Fruit fly (Drosophila melanogaster) whole organism, embryonic: ENCODE measurements around the gene upd2.
A peak's percentile ranks its signal among the peaks of the same experiment; 100 is the strongest.

Experiments
- Antp ChIP-seq: fragments of 200-800 bp; sonication (Bioruptor generic); optimal IDR thresholded peaks from 3 replicates; lab custom pipeline; 2016; ENCODE audit warnings: missing biosample characterization, missing genetic modification characterization
- Asciz ChIP-seq: fragments of 200-800 bp; sonication (Bioruptor generic); optimal IDR thresholded peaks from 2 replicates; lab custom pipeline; 2017; ENCODE audit warnings: missing biosample characterization, mild to moderate bottlenecking, missing genetic modification characterization, missing genetic modification reagents
- BEAF-32 ChIP-seq: fragments of 200-800 bp; sonication (Bioruptor generic); optimal IDR thresholded peaks from 3 replicates; lab custom pipeline; 2017; ENCODE audit warnings: missing biosample characterization, missing genetic modification characterization, mild to moderate bottlenecking, moderate library complexity, missing genetic modification reagents
- Bteb2 ChIP-seq: fragments of 200-800 bp; sonication (Bioruptor generic); optimal IDR thresholded peaks from 2 replicates; lab custom pipeline; 2016; ENCODE audit warnings: missing biosample characterization, missing genetic modification characterization
- CG10565 ChIP-seq: fragments of 200-800 bp; sonication (Bioruptor generic); optimal IDR thresholded peaks from 3 replicates; lab custom pipeline; 2016; ENCODE audit warnings: missing biosample characterization, mild to moderate bottlenecking, missing genetic modification characterization
- CG10654 ChIP-seq: fragments of 200-800 bp; sonication (Bioruptor generic); optimal IDR thresholded peaks from 2 replicates; lab custom pipeline; 2016; ENCODE audit warnings: missing biosample characterization, missing genetic modification characterization
- CG11093 ChIP-seq: fragments of 200-800 bp; sonication (Bioruptor generic); IDR thresholded peaks from 3 replicates; pipeline ENCODE4 v1.3.6; 2022; ENCODE audit warnings: missing biosample characterization, missing genetic modification characterization
- CG11504 ChIP-seq: fragments of 200-800 bp; sonication (Bioruptor generic); optimal IDR thresholded peaks from 3 replicates; lab custom pipeline; 2019; ENCODE audit warnings: missing biosample characterization, mild to moderate bottlenecking, missing genetic modification characterization, moderate library complexity
- CG11696 ChIP-seq: fragments of 200-800 bp; sonication (Bioruptor generic); IDR thresholded peaks from 2 replicates; pipeline ENCODE4 v1.3.6; 2022; ENCODE audit warnings: missing biosample characterization, missing genetic modification characterization
- CG12744 ChIP-seq: fragments of 200-800 bp; sonication (Bioruptor generic); optimal IDR thresholded peaks from 2 replicates; lab custom pipeline; 2016; ENCODE audit warnings: missing biosample characterization, missing genetic modification characterization
- CG12769 ChIP-seq: fragments of 200-800 bp; sonication (Bioruptor generic); optimal IDR thresholded peaks from 2 replicates; lab custom pipeline; 2019; ENCODE audit warnings: missing biosample characterization, mild to moderate bottlenecking, missing genetic modification characterization, moderate library complexity
- CG13296 ChIP-seq: fragments of 200-800 bp; sonication (Bioruptor generic); optimal IDR thresholded peaks from 3 replicates; lab custom pipeline; 2018; ENCODE audit warnings: missing biosample characterization, mild to moderate bottlenecking, missing genetic modification characterization
- CG14441 ChIP-seq: fragments of 200-800 bp; sonication (Bioruptor generic); IDR thresholded peaks from 2 replicates; pipeline ENCODE4 v1.3.6; 2022; ENCODE audit warnings: missing biosample characterization, missing genetic modification characterization
- CG14667 ChIP-seq: fragments of 200-800 bp; sonication (Bioruptor generic); IDR thresholded peaks from 2 replicates; pipeline ENCODE4 v1.3.6; 2022; ENCODE audit warnings: missing biosample characterization, missing genetic modification characterization
- CG17328 ChIP-seq: fragments of 200-800 bp; sonication (Bioruptor generic); IDR thresholded peaks from 2 replicates; pipeline ENCODE4 v1.3.6; 2022; ENCODE audit warnings: missing biosample characterization, missing genetic modification characterization
- CG17912 ChIP-seq: fragments of 200-800 bp; sonication (Bioruptor generic); optimal IDR thresholded peaks from 2 replicates; lab custom pipeline; 2018; ENCODE audit warnings: missing biosample characterization, mild to moderate bottlenecking, missing genetic modification characterization
- CG2712 ChIP-seq: fragments of 200-800 bp; optimal IDR thresholded peaks from 3 replicates; lab custom pipeline; 2019; ENCODE audit warnings: missing biosample characterization, mild to moderate bottlenecking, missing genetic modification characterization, moderate library complexity
- CG3281 ChIP-seq: fragments of 200-800 bp; sonication (Bioruptor generic); optimal IDR thresholded peaks from 3 replicates; lab custom pipeline; 2017; ENCODE audit warnings: missing biosample characterization, mild to moderate bottlenecking, missing genetic modification characterization
- CG3407 ChIP-seq: fragments of 200-800 bp; sonication (Bioruptor generic); optimal IDR thresholded peaks from 2 replicates; lab custom pipeline; 2018; ENCODE audit warnings: missing biosample characterization, mild to moderate bottlenecking, missing genetic modification characterization
- CG34224 ChIP-seq: fragments of 200-800 bp; sonication (Bioruptor generic); IDR thresholded peaks from 3 replicates; pipeline ENCODE4 v1.3.6; 2022; ENCODE audit warnings: missing biosample characterization, missing genetic modification characterization; ENCODE audit not compliant: partially characterized antibody
- CG4328 ChIP-seq: fragments of 200-800 bp; sonication (Bioruptor generic); optimal IDR thresholded peaks from 3 replicates; lab custom pipeline; 2017; ENCODE audit warnings: missing biosample characterization, missing genetic modification reagents, missing genetic modification characterization
- CG4730 ChIP-seq: fragments of 200-800 bp; sonication (Bioruptor generic); IDR thresholded peaks from 2 replicates; pipeline ENCODE4 v1.3.6; 2022; ENCODE audit warnings: missing biosample characterization, missing genetic modification characterization
- CG8359 ChIP-seq: fragments of 200-800 bp; sonication (Bioruptor generic); optimal IDR thresholded peaks from 2 replicates; lab custom pipeline; 2017; ENCODE audit warnings: missing biosample characterization, mild to moderate bottlenecking, missing genetic modification characterization, borderline replicate concordance
- CG9817 ChIP-seq: fragments of 200-800 bp; sonication (Bioruptor generic); optimal IDR thresholded peaks from 2 replicates; lab custom pipeline; 2018; ENCODE audit warnings: missing biosample characterization, mild to moderate bottlenecking, missing genetic modification characterization, moderate library complexity
- Dp ChIP-seq: fragments of 200-800 bp; sonication (Bioruptor generic); optimal IDR thresholded peaks from 2 replicates; lab custom pipeline; 2018; ENCODE audit warnings: missing biosample characterization, mild to moderate bottlenecking, missing genetic modification characterization, moderate library complexity
- Max ChIP-seq: fragments of 200-800 bp; sonication (Bioruptor generic); optimal IDR thresholded peaks from 2 replicates; lab custom pipeline; 2016; ENCODE audit warnings: missing biosample characterization, mild to moderate bottlenecking, missing genetic modification characterization
- Myb ChIP-seq: fragments of 200-800 bp; sonication (Bioruptor generic); optimal IDR thresholded peaks from 2 replicates; lab custom pipeline; 2016; ENCODE audit warnings: missing biosample characterization, missing genetic modification characterization
- Sox102F ChIP-seq: fragments of 200-800 bp; sonication (Bioruptor generic); optimal IDR thresholded peaks from 2 replicates; lab custom pipeline; 2018; ENCODE audit warnings: missing biosample characterization, mild to moderate bottlenecking, missing genetic modification characterization, moderate library complexity
- ara ChIP-seq: fragments of 200-800 bp; sonication (Bioruptor generic); IDR thresholded peaks from 2 replicates; pipeline ENCODE4 v1.3.6; 2022; ENCODE audit warnings: missing biosample characterization, missing genetic modification characterization
- bab2 ChIP-seq: fragments of 200-800 bp; sonication (Bioruptor generic); optimal IDR thresholded peaks from 2 replicates; lab custom pipeline; 2016; ENCODE audit warnings: missing biosample characterization, missing genetic modification characterization
- bsh ChIP-seq, 2 experiments: fragments of 200-800 bp; sonication (Bioruptor generic); optimal IDR thresholded peaks; 2 replicates each; lab custom pipeline; 2017 to 2018; ENCODE audit warnings: mild to moderate bottlenecking in 2 of 2, missing biosample characterization in 2 of 2, missing genetic modification characterization in 2 of 2, moderate library complexity in 1 of 2
- btn ChIP-seq: fragments of 200-800 bp; sonication (Bioruptor generic); optimal IDR thresholded peaks from 2 replicates; lab custom pipeline; 2016; ENCODE audit warnings: missing biosample characterization, missing genetic modification characterization
- cad ChIP-seq: fragments of >200 bp; optimal IDR thresholded peaks from 2 replicates; lab custom pipeline; 2017; ENCODE audit warnings: missing biosample characterization, missing genetic modification characterization
- cg ChIP-seq: fragments of 200-800 bp; sonication (Bioruptor generic); optimal IDR thresholded peaks from 3 replicates; lab custom pipeline; 2019; ENCODE audit warnings: missing biosample characterization, mild to moderate bottlenecking, missing genetic modification characterization, moderate library complexity
- chn ChIP-seq: fragments of 200-800 bp; sonication (Bioruptor generic); optimal IDR thresholded peaks from 2 replicates; lab custom pipeline; 2016; ENCODE audit warnings: missing biosample characterization, missing genetic modification characterization
- fd102C ChIP-seq: fragments of 200-800 bp; sonication (Bioruptor generic); optimal IDR thresholded peaks from 2 replicates; lab custom pipeline; 2018; ENCODE audit warnings: missing biosample characterization, mild to moderate bottlenecking, missing genetic modification characterization, moderate library complexity
- klu ChIP-seq: fragments of 200-800 bp; sonication (Bioruptor generic); IDR thresholded peaks from 2 replicates; pipeline ENCODE4 v1.3.6; 2022; ENCODE audit warnings: missing biosample characterization, missing genetic modification characterization
- mld ChIP-seq: fragments of 200-800 bp; sonication (Bioruptor generic); IDR thresholded peaks from 3 replicates; pipeline ENCODE4 v1.3.6; 2022; ENCODE audit warnings: missing biosample characterization, missing genetic modification characterization; ENCODE audit not compliant: partially characterized antibody
- pan ChIP-seq, 4 experiments: fragments of >200 bp in 3 of 4; fragments of 200-800 bp in 1 of 4; sonication (Bioruptor generic) in 1 of 4; optimal IDR thresholded peaks in 3 of 4; IDR thresholded peaks in 1 of 4; 2 replicates each; pipeline versions ENCODE4 v1.3.6 to Lab custom; 2017 to 2022; ENCODE audit warnings: missing biosample characterization in 2 of 4, missing genetic modification characterization in 2 of 4, mixed read lengths in 1 of 4
- phol ChIP-seq: fragments of 200-800 bp; sonication (Bioruptor generic); optimal IDR thresholded peaks from 3 replicates; lab custom pipeline; 2018; ENCODE audit warnings: missing biosample characterization, mild to moderate bottlenecking, missing genetic modification characterization, moderate library complexity
- pnt ChIP-seq: fragments of 200-800 bp; sonication (Bioruptor generic); optimal IDR thresholded peaks from 3 replicates; lab custom pipeline; 2016; ENCODE audit warnings: missing biosample characterization, missing genetic modification characterization
- slou ChIP-seq: fragments of 200-800 bp; sonication (Bioruptor generic); optimal IDR thresholded peaks from 3 replicates; lab custom pipeline; 2016; ENCODE audit warnings: missing biosample characterization, missing genetic modification characterization
- slp2 ChIP-seq: fragments of 200-800 bp; sonication (Bioruptor generic); optimal IDR thresholded peaks from 2 replicates; lab custom pipeline; 2016; ENCODE audit warnings: missing biosample characterization, missing genetic modification characterization
- stwl ChIP-seq: fragments of 200-800 bp; sonication (Bioruptor generic); optimal IDR thresholded peaks from 3 replicates; lab custom pipeline; 2018; ENCODE audit warnings: missing biosample characterization, mild to moderate bottlenecking, missing genetic modification characterization, moderate library complexity
- tio ChIP-seq: fragments of 200-800 bp; sonication (Bioruptor generic); optimal IDR thresholded peaks from 2 replicates; lab custom pipeline; 2017; ENCODE audit warnings: missing biosample characterization, missing genetic modification characterization, inconsistent platforms
- ttk ChIP-seq: fragments of 200-800 bp; sonication (Bioruptor generic); IDR thresholded peaks from 2 replicates; pipeline ENCODE4 v2.1.2; 2022; ENCODE audit warnings: missing biosample characterization, missing genetic modification characterization
- tx ChIP-seq: fragments of 200-800 bp; sonication (Bioruptor generic); optimal IDR thresholded peaks from 2 replicates; lab custom pipeline; 2016; ENCODE audit warnings: missing biosample characterization, missing genetic modification characterization
- yki ChIP-seq: fragments of >200 bp; optimal IDR thresholded peaks from 3 replicates; lab custom pipeline; 2018
- zf30C ChIP-seq: fragments of 200-800 bp; sonication (Bioruptor generic); optimal IDR thresholded peaks from 3 replicates; lab custom pipeline; 2018; ENCODE audit warnings: missing biosample characterization, mild to moderate bottlenecking, missing genetic modification characterization

upd2 gene

dm6 chrX:18239301-18239700 lies 3.8 kb downstream of the upd2 start (continued):
- TF ChIP-seq btn (GFP tag; lab: Kevin White, UChicago) (no peak), CG4328 (GFP tag; lab: Kevin White, UChicago) (no peak), CG13296 (GFP tag; lab: Kevin White, UChicago) (no peak), CG14667 (GFP tag; lab: Robert Waterston, UW) (no peak), CG17328 (GFP tag; lab: Robert Waterston, UW) (no peak), CG12769 (tag; lab: Kevin White, UChicago) (no peak), klu (GFP tag; lab: Robert Waterston, UW) (no peak), stwl (tag; lab: Kevin White, UChicago) (peak; percentile 48), fd102C (no peak), cg (GFP tag; lab: Kevin White, UChicago) (no peak), CG12744 (peak; percentile 72), bab2 (GFP tag; lab: Kevin White, UChicago) (peak; percentile 43), Asciz (GFP tag; lab: Kevin White, UChicago) (no peak), CG14441 (GFP tag; lab: Robert Waterston, UW) (no peak), Sox102F (GFP tag; lab: Kevin White, UChicago) (peak; percentile 21), mld (GFP tag; lab: Robert Waterston, UW) (no peak), slou (no peak), bsh (GFP tag; optimal IDR thresholded peaks at IDR 0.05; lab: Kevin White, UChicago) (peak in 1 of 2 experiments; percentile 19), CG11093 (GFP tag; lab: Robert Waterston, UW) (no peak), pnt (peak; percentile 26), cad (GFP tag; lab: Kevin White, UChicago) (no peak), CG4730 (GFP tag; lab: Robert Waterston, UW) (0 out of 2 replicates have a peak, but pooled peaks have one; percentile 19), Antp (GFP tag; lab: Kevin White, UChicago) (peak; percentile 46), pan (optimal IDR thresholded peaks at IDR 0.05; lab: Kevin White, UChicago) (no peak), pan (GFP tag; optimal IDR thresholded peaks at IDR 0.05 in 1 of 2, IDR thresholded peaks at IDR 0.05 in 1 of 2) (peak in 1 of 2 experiments; percentile 19), CG2712 (tag; lab: Kevin White, UChicago) (peak; percentile 27), ara (GFP tag; lab: Robert Waterston, UW) (peak; percentile 57), CG10565 (no peak), slp2 (GFP tag; lab: Kevin White, UChicago) (peak; percentile 35), Myb (GFP tag; lab: Kevin White, UChicago) (no peak), tio (GFP tag; lab: Kevin White, UChicago) (no peak), BEAF-32 (GFP tag; lab: Kevin White, UChicago) (no peak), CG11696 (GFP tag; lab: Robert Waterston, UW) (no peak), tx (GFP tag; lab: Kevin White, UChicago) (no peak), CG9817 (tag; lab: Kevin White, UChicago) (no peak), CG11504 (tag; lab: Kevin White, UChicago) (no peak), CG10654 (GFP tag; lab: Kevin White, UChicago) (peak; percentile 15), phol (tag; lab: Kevin White, UChicago) (peak; percentile 17), CG17912 (GFP tag; lab: Kevin White, UChicago) (no peak), CG34224 (GFP tag; lab: Robert Waterston, UW) (no peak), ttk (GFP tag; lab: Robert Waterston, UW) (no peak; the same call in 1 of the 2 replicates), chn (GFP tag; lab: Kevin White, UChicago) (no peak), Dp (GFP tag; lab: Kevin White, UChicago) (no peak), Bteb2 (no peak), yki (no peak), CG8359 (no peak), Max (no peak), CG3281 (no peak), zf30C (GFP tag; lab: Kevin White, UChicago) (no peak), CG3407 (GFP tag; lab: Kevin White, UChicago) (no peak)
- TF ChIP-seq, all 482 proteins: peak for 113
